Worm (Caenorhabditis elegans) whole organism, L1 larva: ENCODE measurements around the gene srx-19.
A peak's percentile ranks its signal among the peaks of the same experiment; 100 is the strongest.

ENCODE experiments used
- C16A3.4 ChIP-seq: fragments of 150-350 bp; optimal IDR thresholded peaks from 2 replicates; lab custom pipeline; 2014; ENCODE audit warnings: missing biosample characterization, missing genetic modification characterization
- blmp-1 ChIP-seq: fragments of 150-350 bp; optimal IDR thresholded peaks from 2 replicates; lab custom pipeline; 2014; ENCODE audit warnings: missing biosample characterization, missing genetic modification characterization
- ceh-63 ChIP-seq: fragments of 200-800 bp; sonication (Bioruptor generic); optimal IDR thresholded peaks from 2 replicates; lab custom pipeline; 2018; ENCODE audit warnings: mild to moderate bottlenecking, missing genetic modification characterization, missing compliant biosample characterization
- ceh-8 ChIP-seq: fragments of 200-800 bp; sonication (Bioruptor generic); optimal IDR thresholded peaks from 2 replicates; lab custom pipeline; 2018; ENCODE audit warnings: mild to moderate bottlenecking, missing genetic modification characterization, moderate library complexity, missing compliant biosample characterization
- dpl-1 ChIP-seq, 3 experiments: fragments of 150-350 bp in 2 of 3; sonication (generic microtip) in 1 of 3; optimal IDR thresholded peaks; 2 replicates each; lab custom pipeline; 2014 to 2017; ENCODE audit warnings: missing biosample characterization in 3 of 3, missing genetic modification characterization in 3 of 3, missing genetic modification reagents in 3 of 3
- efl-1 ChIP-seq, 4 experiments: fragments of 150-350 bp; optimal IDR thresholded peaks in 3 of 4; peaks in 1 of 4; 1 replicate in 1 of 4; 2 replicates in 3 of 4; lab custom pipeline; 2014; ENCODE audit warnings: missing biosample characterization in 2 of 4, missing genetic modification characterization in 2 of 4, missing genetic modification reagents in 2 of 4
- efl-3 ChIP-seq: fragments of 200-800 bp; sonication (Bioruptor generic); optimal IDR thresholded peaks from 2 replicates; lab custom pipeline; 2018; ENCODE audit warnings: mild to moderate bottlenecking, missing genetic modification characterization, missing compliant biosample characterization
- egl-13 ChIP-seq: sonication (generic microtip); optimal IDR thresholded peaks from 2 replicates; lab custom pipeline; 2016; ENCODE audit warnings: missing genotype, missing genetic modification reagents, missing genetic modification characterization, missing compliant biosample characterization
- elt-2 ChIP-seq: sonication (generic microtip); optimal IDR thresholded peaks from 2 replicates; lab custom pipeline; 2016; ENCODE audit warnings: missing genetic modification characterization, mild to moderate bottlenecking, inconsistent platforms, missing compliant biosample characterization, missing genetic modification reagents
- elt-3 ChIP-seq, 6 experiments: fragments of 150-350 bp in 1 of 6; sonication (generic microtip); optimal IDR thresholded peaks; 2 replicates each; lab custom pipeline; 2017 to 2018; ENCODE audit warnings: missing biosample characterization in 6 of 6, missing genetic modification characterization in 6 of 6, inconsistent platforms in 1 of 6
- ets-5 ChIP-seq: fragments of 200-800 bp; sonication (Bioruptor generic); IDR thresholded peaks from 2 replicates; pipeline ENCODE4 v1.3.6; 2022; ENCODE audit warnings: missing genetic modification characterization, missing compliant biosample characterization
- fkh-4 ChIP-seq: sonication (generic microtip); optimal IDR thresholded peaks from 2 replicates; lab custom pipeline; 2016; ENCODE audit warnings: missing compliant biosample characterization, missing genetic modification characterization, borderline replicate concordance
- fos-1 ChIP-seq: fragments of 150-350 bp; optimal IDR thresholded peaks from 2 replicates; lab custom pipeline; 2014; ENCODE audit warnings: missing biosample characterization, missing genetic modification characterization
- grh-1 ChIP-seq: fragments of 200-800 bp; sonication (Bioruptor generic); IDR thresholded peaks from 2 replicates; pipeline ENCODE4 v1.3.6; 2022; ENCODE audit warnings: missing genetic modification reagents, missing genetic modification characterization, missing compliant biosample characterization
- hlh-17 ChIP-seq: fragments of 200-800 bp; sonication (Bioruptor generic); optimal IDR thresholded peaks from 2 replicates; lab custom pipeline; 2018; ENCODE audit warnings: missing genetic modification characterization, mild to moderate bottlenecking, missing compliant biosample characterization, moderate library complexity, borderline replicate concordance
- hpl-2 ChIP-seq: fragments of 150-350 bp; optimal IDR thresholded peaks from 2 replicates; lab custom pipeline; 2014; ENCODE audit warnings: missing biosample characterization, missing genetic modification reagents, missing genetic modification characterization
- isw-1 ChIP-seq: fragments of 200-800 bp; sonication (Bioruptor generic); IDR thresholded peaks from 2 replicates; pipeline ENCODE4 v1.3.6; 2022; ENCODE audit warnings: missing genetic modification characterization, missing compliant biosample characterization
- lin-13 ChIP-seq: fragments of 150-350 bp; optimal IDR thresholded peaks from 2 replicates; lab custom pipeline; 2014; ENCODE audit warnings: missing biosample characterization, missing genetic modification reagents, missing genetic modification characterization
- lin-14 ChIP-seq: fragments of 200-800 bp; sonication (Bioruptor generic); optimal IDR thresholded peaks from 2 replicates; lab custom pipeline; 2018; ENCODE audit warnings: mild to moderate bottlenecking, missing genetic modification characterization, moderate library complexity, missing compliant biosample characterization
- lin-35 ChIP-seq, 2 experiments: fragments of 150-350 bp; optimal IDR thresholded peaks; 2 replicates each; lab custom pipeline; 2014; ENCODE audit warnings: missing biosample characterization in 2 of 2, missing genetic modification characterization in 2 of 2, missing genetic modification reagents in 2 of 2
- lin-39 ChIP-seq: fragments of 150-350 bp; optimal IDR thresholded peaks from 2 replicates; lab custom pipeline; 2014; ENCODE audit warnings: missing biosample characterization, missing genetic modification reagents, missing genetic modification characterization
- lir-3 ChIP-seq: sonication (generic microtip); optimal IDR thresholded peaks from 2 replicates; lab custom pipeline; 2016; ENCODE audit warnings: mild to moderate bottlenecking, missing genetic modification characterization, moderate library complexity, missing compliant biosample characterization; ENCODE audit not compliant: poor library complexity
- lsy-2 ChIP-seq, 2 experiments: fragments of 150-350 bp; optimal IDR thresholded peaks; 2 replicates each; lab custom pipeline; 2014; ENCODE audit warnings: missing biosample characterization in 2 of 2, missing genetic modification characterization in 2 of 2
- mab-9 ChIP-seq: fragments of 200-800 bp; sonication (Bioruptor generic); IDR thresholded peaks from 2 replicates; pipeline ENCODE4 v1.3.6; 2022; ENCODE audit warnings: missing genetic modification reagents, missing genetic modification characterization, missing compliant biosample characterization
- mef-2 ChIP-seq: fragments of 150-350 bp; optimal IDR thresholded peaks from 2 replicates; lab custom pipeline; 2014; ENCODE audit warnings: missing biosample characterization, missing genetic modification characterization
- mep-1 ChIP-seq: fragments of 150-350 bp; optimal IDR thresholded peaks from 2 replicates; lab custom pipeline; 2014; ENCODE audit warnings: missing biosample characterization, missing genetic modification characterization
- nhr-11 ChIP-seq: fragments of 150-350 bp; optimal IDR thresholded peaks from 2 replicates; lab custom pipeline; 2014; ENCODE audit warnings: missing biosample characterization, missing genetic modification characterization
- nhr-12 ChIP-seq: sonication (generic microtip); optimal IDR thresholded peaks from 2 replicates; lab custom pipeline; 2017; ENCODE audit warnings: missing biosample characterization, missing genetic modification characterization
- nhr-19 ChIP-seq: fragments of 200-800 bp; sonication (Bioruptor generic); conservative IDR thresholded peaks from 2 replicates; pipeline ENCODE4 v1.3.6; 2022; ENCODE audit warnings: missing genetic modification characterization, missing compliant biosample characterization
- nhr-20 ChIP-seq: sonication (generic microtip); optimal IDR thresholded peaks from 2 replicates; lab custom pipeline; 2016; ENCODE audit warnings: mild to moderate bottlenecking, missing genetic modification characterization, missing compliant biosample characterization
- nhr-28 ChIP-seq: fragments of 150-350 bp; optimal IDR thresholded peaks from 2 replicates; lab custom pipeline; 2014; ENCODE audit warnings: missing biosample characterization, missing genetic modification characterization
- nhr-47 ChIP-seq: sonication (generic microtip); optimal IDR thresholded peaks from 2 replicates; lab custom pipeline; 2016; ENCODE audit warnings: mild to moderate bottlenecking, missing genetic modification characterization, moderate library complexity, missing compliant biosample characterization
- nhr-71 ChIP-seq: sonication (generic microtip); optimal IDR thresholded peaks from 2 replicates; lab custom pipeline; 2016; ENCODE audit warnings: mild to moderate bottlenecking, missing genetic modification characterization, moderate library complexity, missing compliant biosample characterization
- nhr-76 ChIP-seq: sonication (generic microtip); optimal IDR thresholded peaks from 2 replicates; lab custom pipeline; 2017; ENCODE audit warnings: missing biosample characterization, missing genetic modification characterization
- nhr-84 ChIP-seq: sonication (generic microtip); optimal IDR thresholded peaks from 2 replicates; lab custom pipeline; 2017; ENCODE audit warnings: missing biosample characterization, missing genetic modification characterization
- nhr-90 ChIP-seq: sonication (generic microtip); optimal IDR thresholded peaks from 2 replicates; lab custom pipeline; 2016; ENCODE audit warnings: mild to moderate bottlenecking, missing genetic modification characterization, missing compliant biosample characterization; ENCODE audit not compliant: poor library complexity
- pag-3 ChIP-seq: sonication (generic microtip); optimal IDR thresholded peaks from 2 replicates; lab custom pipeline; 2017; ENCODE audit warnings: missing genetic modification characterization, mild to moderate bottlenecking, missing compliant biosample characterization, antibody characterized with exemption, borderline replicate concordance; ENCODE audit not compliant: insufficient read depth
- rnt-1 ChIP-seq: sonication (generic microtip); optimal IDR thresholded peaks from 2 replicates; lab custom pipeline; 2016; ENCODE audit warnings: mild to moderate bottlenecking, missing genetic modification characterization, moderate library complexity, missing compliant biosample characterization
- sox-4 ChIP-seq: sonication (generic microtip); optimal IDR thresholded peaks from 2 replicates; lab custom pipeline; 2016; ENCODE audit warnings: missing genetic modification characterization, missing compliant biosample characterization
- sptf-1 ChIP-seq: fragments of 150-350 bp; optimal IDR thresholded peaks from 2 replicates; lab custom pipeline; 2014; ENCODE audit warnings: missing biosample characterization, missing genetic modification characterization
- tbx-2 ChIP-seq: sonication (generic microtip); optimal IDR thresholded peaks from 2 replicates; lab custom pipeline; 2016; ENCODE audit warnings: missing genetic modification characterization, missing compliant biosample characterization
- unc-130 ChIP-seq: fragments of 150-350 bp; optimal IDR thresholded peaks from 2 replicates; lab custom pipeline; 2017; ENCODE audit warnings: missing biosample characterization, missing genetic modification characterization, inconsistent platforms
- zip-4 ChIP-seq: fragments of 200-800 bp; sonication (Bioruptor generic); optimal IDR thresholded peaks from 2 replicates; lab custom pipeline; 2018; ENCODE audit warnings: mild to moderate bottlenecking, missing genetic modification characterization, moderate library complexity, missing compliant biosample characterization
- ztf-11 ChIP-seq, 2 experiments: sonication (generic microtip); optimal IDR thresholded peaks; 2 replicates each; lab custom pipeline; 2016 to 2017; ENCODE audit warnings: missing genetic modification characterization in 2 of 2, missing biosample characterization in 1 of 2, missing compliant biosample characterization in 1 of 2

Gene srx-19

DNA sequence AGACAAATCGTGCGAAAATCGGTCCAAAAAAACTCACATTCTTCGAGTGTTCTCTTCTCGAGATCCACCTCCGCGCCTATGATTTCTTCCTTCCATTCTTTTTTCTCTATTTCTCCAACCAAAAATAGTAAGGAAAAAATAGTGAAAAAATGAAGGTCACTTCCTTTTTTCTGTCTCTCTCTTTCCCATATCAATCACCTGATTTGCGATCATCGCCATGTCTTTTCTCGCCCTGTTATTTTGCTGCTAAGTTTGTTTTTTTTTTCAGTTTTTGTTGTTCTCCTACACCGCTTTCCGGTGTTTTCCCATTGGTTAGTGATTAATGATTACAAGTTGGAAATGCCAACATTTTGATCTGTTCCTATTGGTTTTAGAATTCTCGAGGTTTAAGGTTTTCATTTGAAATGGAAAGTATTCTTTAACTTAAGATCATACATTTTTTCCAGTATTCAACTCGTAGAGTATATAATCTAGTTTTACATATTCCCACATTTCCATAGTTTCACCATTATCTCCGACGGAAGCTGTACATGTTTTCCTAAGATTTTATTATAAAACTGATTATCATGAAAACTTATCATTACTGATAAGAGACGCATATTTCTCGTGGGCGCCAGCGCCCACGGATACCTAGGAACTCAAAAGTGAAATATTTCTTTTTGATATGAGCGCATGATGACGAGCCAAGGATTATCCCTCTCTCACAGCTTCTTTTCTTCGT is 31.3 kb upstream of the srx-19 start (continued):
- TF ChIP-seq ceh-63 (GFP tag; lab: Kevin White, UChicago) (no peak), nhr-84 (no peak), nhr-19 (no peak), elt-3 (tag; optimal IDR thresholded peaks at IDR 0.05; lab: Kevin White, UChicago) (peak in 1 of 6 experiments; percentile 76), fos-1 (tag; lab: Kevin White, UChicago) (no peak), fkh-4 (tag; lab: Kevin White, UChicago) (no peak), nhr-71 (tag; lab: Kevin White, UChicago) (no peak), lin-13 (GFP tag; lab: Kevin White, UChicago) (no peak), mep-1 (peak; percentile 25)

DNA sequence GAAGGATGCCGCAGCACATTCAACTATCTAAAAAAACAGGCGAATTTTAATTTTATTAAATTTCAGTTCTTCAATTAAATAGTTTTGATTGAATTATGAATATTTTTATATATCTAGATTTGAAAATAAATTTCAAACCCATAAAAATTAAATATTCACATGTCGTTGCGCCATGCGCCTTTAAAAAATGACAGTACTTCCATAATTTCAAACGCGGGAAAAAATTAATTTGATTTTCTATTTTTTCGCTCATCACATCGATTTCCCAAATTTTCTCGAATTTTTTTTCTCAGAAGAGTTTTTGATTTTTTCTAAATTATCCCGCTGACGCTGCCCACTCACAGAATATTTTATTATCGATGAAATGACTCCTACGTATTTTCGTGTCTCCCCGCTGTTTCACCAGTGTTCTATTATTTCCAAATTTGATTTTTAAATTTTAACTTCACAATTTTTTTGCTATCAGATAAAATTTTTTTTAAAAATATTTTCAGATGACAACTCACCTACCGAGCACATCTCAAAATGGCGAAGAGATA is 30.5 kb upstream of the srx-19 start, which contains the start of gene lip-1:
Gene lip-1, plus strand, starts transcription at position 489 of the 539 bp plus-strand sequence.
- TF ChIP-seq lir-3 = no peak
- TF ChIP-seq egl-13 (tag; lab: Kevin White, UChicago) = no peak
- TF ChIP-seq sptf-1 (tag; lab: Kevin White, UChicago) = no peak
- TF ChIP-seq pag-3 = no peak
- no peak for TF ChIP-seq nhr-28 (tag; lab: Kevin White, UChicago)
- no peak for TF ChIP-seq nhr-12 (tag; lab: Kevin White, UChicago)
- no peak for TF ChIP-seq lin-13 (GFP tag; lab: Kevin White, UChicago)

DNA sequence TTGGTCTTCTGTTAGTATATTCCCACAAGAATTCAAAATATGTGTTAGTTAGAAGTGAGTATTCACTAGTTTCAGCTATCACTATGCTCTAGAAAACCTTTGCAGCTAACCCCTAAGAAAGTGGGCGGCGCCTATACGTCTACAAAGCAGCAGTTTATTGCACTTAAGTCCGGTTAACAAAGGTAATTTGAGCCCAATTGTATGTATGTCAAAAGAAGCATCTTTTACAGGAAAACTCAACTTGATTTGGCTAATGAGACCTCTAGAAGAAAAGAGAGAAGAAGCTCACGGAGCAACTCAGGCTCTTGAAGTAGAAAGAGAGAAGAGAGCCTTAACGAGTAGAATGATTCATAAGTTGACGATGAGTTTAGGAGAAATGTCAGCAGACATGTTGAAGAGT is 20.3 kb upstream of the srx-19 start:
- TF ChIP-seq unc-130 (tag; lab: Kevin White, UChicago) = no peak
- TF ChIP-seq dpl-1 (GFP tag; optimal IDR thresholded peaks at IDR 0.05; lab: Kevin White, UChicago) = no peak
- TF ChIP-seq efl-3 (GFP tag; lab: Kevin White, UChicago) = no peak
- no peak for TF ChIP-seq pag-3
- TF ChIP-seq lin-39 = no peak
- peak; percentile 23 for TF ChIP-seq nhr-47 (tag; lab: Kevin White, UChicago)
- TF ChIP-seq lin-14 (GFP tag; lab: Kevin White, UChicago) = peak; percentile 51
- TF ChIP-seq nhr-90 = no peak
- no peak for TF ChIP-seq nhr-12 (tag; lab: Kevin White, UChicago)
- TF ChIP-seq nhr-28 (tag; lab: Kevin White, UChicago) = no peak
- no peak for TF ChIP-seq ztf-11 (tag; optimal IDR thresholded peaks at IDR 0.05; lab: Kevin White, UChicago)
- TF ChIP-seq elt-2 (tag; lab: Kevin White, UChicago) = no peak
- no peak for TF ChIP-seq mab-9
- TF ChIP-seq isw-1 (GFP tag; lab: Robert Waterston, UW) = no peak
- TF ChIP-seq nhr-76 = no peak
- peak; percentile 8 for TF ChIP-seq tbx-2
- no peak for TF ChIP-seq sptf-1 (tag; lab: Kevin White, UChicago)
- no peak for TF ChIP-seq nhr-20 (tag; lab: Kevin White, UChicago)
- peak; percentile 7 for TF ChIP-seq nhr-71 (tag; lab: Kevin White, UChicago)
- no peak for TF ChIP-seq nhr-11 (tag; lab: Kevin White, UChicago)
- no peak for TF ChIP-seq sox-4
- no peak for TF ChIP-seq rnt-1
- no peak for TF ChIP-seq ets-5 (GFP tag; lab: Robert Waterston, UW)
- TF ChIP-seq hpl-2 (GFP tag; lab: Kevin White, UChicago) = no peak
- no peak for TF ChIP-seq efl-1 (optimal IDR thresholded peaks at IDR 0.05; lab: Kevin White, UChicago)
- TF ChIP-seq efl-1 (GFP tag; optimal IDR thresholded peaks at IDR 0.05 in 1 of 2; lab: Kevin White, UChicago) = peak in 1 of 2 experiments; percentile 61
- no peak for TF ChIP-seq lin-35 (GFP tag; optimal IDR thresholded peaks at IDR 0.05; lab: Kevin White, UChicago)
- no peak for TF ChIP-seq hlh-17
- no peak for TF ChIP-seq zip-4 (GFP tag; lab: Kevin White, UChicago)
- TF ChIP-seq ceh-8 (GFP tag; lab: Kevin White, UChicago) = no peak
- no peak for TF ChIP-seq elt-3 (tag; optimal IDR thresholded peaks at IDR 0.05; lab: Kevin White, UChicago)
- TF ChIP-seq mef-2 (tag; lab: Kevin White, UChicago) = no peak
- TF ChIP-seq lsy-2 (tag; optimal IDR thresholded peaks at IDR 0.05; lab: Kevin White, UChicago) = no peak
- no peak for TF ChIP-seq C16A3.4 (tag; lab: Kevin White, UChicago)
- TF ChIP-seq blmp-1 (tag; lab: Kevin White, UChicago) = no peak
- no peak for TF ChIP-seq grh-1 (GFP tag; lab: Robert Waterston, UW)
